Fruit fly (Drosophila melanogaster): ENCODE results near the gene CG32536.

Gene CG32536

DNA sequence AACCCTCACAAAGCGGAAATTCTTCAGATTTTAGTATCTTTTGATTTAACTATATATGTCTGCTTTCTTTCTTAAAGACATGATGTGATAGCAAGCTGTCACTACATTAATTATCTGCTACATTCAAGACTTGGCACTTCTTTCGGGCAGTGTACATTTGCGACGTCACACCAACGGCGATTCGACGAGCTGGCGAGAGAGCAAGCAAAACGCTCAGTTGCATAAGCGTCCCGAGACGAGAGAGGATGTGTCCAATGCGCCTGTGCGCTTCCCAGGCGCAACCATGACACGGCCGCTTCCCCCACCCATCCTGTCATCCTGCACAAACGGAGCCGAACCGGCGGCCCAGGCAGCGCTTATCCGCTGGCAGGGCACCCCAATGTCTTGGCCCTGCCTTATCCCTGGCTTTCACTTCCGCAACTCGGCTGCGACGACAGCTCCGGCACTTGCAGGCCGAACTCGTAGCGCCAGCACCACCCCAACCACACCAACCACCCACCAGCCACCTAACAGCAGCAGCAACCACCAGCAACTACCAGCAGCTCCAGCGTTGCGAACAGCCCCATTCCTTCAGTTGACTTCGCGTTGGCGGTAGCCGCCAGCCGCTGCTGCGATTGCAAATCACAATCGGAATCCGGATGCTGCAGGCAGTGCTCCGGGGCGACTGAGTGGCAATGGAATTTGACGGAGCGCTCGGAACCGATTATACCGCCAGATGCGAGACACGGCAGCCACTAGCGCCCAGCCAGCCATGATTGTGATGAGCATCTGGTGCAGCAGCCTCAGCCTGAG lies 28.1 kb downstream of the CG32536 start, which contains the start of gene Hs3st-B:
Gene Hs3st-B (plus strand): TSS at position 214 of the 792 bp plus-strand sequence.
- TF ChIP-seq Mnt (GFP tag; optimal IDR thresholded peaks at IDR 0.05) (no peak), kay (GFP tag; ENCODE audit: borderline replicate concordance) (no peak), ovo (GFP tag; optimal IDR thresholded peaks at IDR 0.05) (no peak), CG14711 (tag; optimal IDR thresholded peaks at IDR 0.05) (no peak), cnc (optimal IDR thresholded peaks at IDR 0.05) (no peak), CG12768 (GFP tag; optimal IDR thresholded peaks at IDR 0.05) (no peak), toe (GFP tag; optimal IDR thresholded peaks at IDR 0.05) (no peak), Crg-1 (GFP tag; optimal IDR thresholded peaks at IDR 0.05) (no peak)

DNA sequence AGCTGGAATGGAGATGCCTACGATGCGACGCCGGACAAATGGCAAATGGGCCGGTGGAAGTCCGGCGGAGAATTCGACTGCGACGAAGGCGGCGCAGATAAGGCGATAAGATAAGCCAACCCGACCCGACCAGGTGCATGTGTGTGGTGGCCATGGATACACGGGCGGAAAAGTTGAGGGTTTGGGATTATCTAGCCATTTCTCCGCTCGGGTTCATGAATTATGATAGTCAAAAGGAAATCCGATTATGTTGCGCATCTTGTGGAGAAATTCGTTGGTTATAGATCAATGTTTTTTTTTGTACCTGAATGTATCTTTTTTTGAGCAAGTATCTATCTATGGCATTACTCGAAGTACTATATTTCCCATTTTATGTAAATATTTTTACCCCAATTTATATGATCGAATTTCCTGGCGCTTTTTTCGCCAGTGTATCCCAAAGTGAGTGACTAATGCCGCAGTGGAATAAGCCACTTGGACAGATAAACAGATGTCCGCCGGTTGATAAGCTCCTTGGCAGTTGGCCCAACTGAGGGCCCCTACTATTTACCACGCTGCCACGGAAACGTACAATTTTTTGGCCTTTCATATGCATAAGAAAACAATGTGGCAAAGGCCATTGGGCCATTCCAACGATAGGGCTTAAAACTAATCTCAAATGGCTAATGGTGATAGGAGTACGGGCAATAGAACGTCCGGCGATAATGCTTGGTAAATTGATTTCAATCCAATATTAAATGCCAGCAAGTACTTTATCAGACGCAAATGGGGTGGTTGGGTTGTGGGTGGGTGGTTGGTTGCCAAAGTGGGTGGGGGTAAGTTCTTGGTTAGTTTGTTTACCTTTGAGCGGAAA lies 29.3 kb downstream of the CG32536 start, which contains the start of gene CG7992:
Gene CG7992 (minus strand): TSS at position 51 of the 853 bp plus-strand sequence.
- peak; percentile 58 for TF ChIP-seq CG7101 (tag; optimal IDR thresholded peaks at IDR 0.05)
- peak; percentile 75 for TF ChIP-seq CG11617 (GFP tag; optimal IDR thresholded peaks at IDR 0.05)
- peak; percentile 28 for TF ChIP-seq CG12768 (GFP tag; optimal IDR thresholded peaks at IDR 0.05)
- peak; percentile 94 for TF ChIP-seq kay (GFP tag; ENCODE audit: borderline replicate concordance)
- peak; percentile 39 for TF ChIP-seq Mnt (GFP tag; optimal IDR thresholded peaks at IDR 0.05)
- peak; percentile 3 for TF ChIP-seq CG1620 (GFP tag; optimal IDR thresholded peaks at IDR 0.05)
- no peak for TF ChIP-seq cnc (optimal IDR thresholded peaks at IDR 0.05)
- TF ChIP-seq CG7045 (GFP tag; optimal IDR thresholded peaks at IDR 0.05), result no peak
- TF ChIP-seq CG14711 (tag; optimal IDR thresholded peaks at IDR 0.05), result peak; percentile 59
- peak; percentile 9 for TF ChIP-seq Crg-1 (GFP tag; optimal IDR thresholded peaks at IDR 0.05)
- TF ChIP-seq cic (GFP tag; optimal IDR thresholded peaks at IDR 0.05), result no peak
- TF ChIP-seq Clk (GFP tag; optimal IDR thresholded peaks at IDR 0.05), result no peak
- peak; percentile 28 for TF ChIP-seq toe (GFP tag; optimal IDR thresholded peaks at IDR 0.05)
- peak; percentile 64 for TF ChIP-seq Hr96 (GFP tag; optimal IDR thresholded peaks at IDR 0.05)
- peak; percentile 33 for TF ChIP-seq tj (GFP tag; optimal IDR thresholded peaks at IDR 0.05)
- peak; percentile 23 for TF ChIP-seq CG33017 (tag; optimal IDR thresholded peaks at IDR 0.05)
- no peak for TF ChIP-seq bab1 (GFP tag; optimal IDR thresholded peaks at IDR 0.05)
- TF ChIP-seq ovo (GFP tag; optimal IDR thresholded peaks at IDR 0.05), result no peak
- peak; percentile 24 for TF ChIP-seq CG5204 (GFP tag; optimal IDR thresholded peaks at IDR 0.05)
- TF ChIP-seq pad (GFP tag; optimal IDR thresholded peaks at IDR 0.05), result peak; percentile 31

DNA sequence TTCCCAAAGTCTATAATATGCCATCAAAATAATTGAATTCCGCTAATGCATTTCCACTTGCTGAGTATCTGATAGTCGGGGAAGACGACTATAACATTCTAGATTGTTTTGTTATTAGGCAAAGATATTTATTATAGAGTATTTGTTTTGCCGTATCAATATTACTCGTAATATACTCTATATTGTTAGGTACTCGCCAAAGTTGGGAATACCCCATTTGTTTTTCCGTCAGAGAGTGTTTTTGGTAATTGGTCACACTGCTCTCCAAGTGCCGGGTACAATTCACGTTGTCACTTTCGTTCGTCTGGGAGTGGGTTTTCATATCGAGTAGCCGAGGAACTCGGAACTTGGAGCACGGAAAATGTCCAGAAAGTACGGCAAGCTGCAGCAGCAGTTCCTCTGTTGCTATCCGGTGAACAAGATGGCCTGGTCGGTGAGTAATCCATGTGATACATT lies 33.3 kb downstream of the CG32536 start, which contains the start of gene CG7889:
Gene CG7889 (plus strand): TSS at position 253 of the 456 bp plus-strand sequence.
- TF ChIP-seq CG7045 (GFP tag; optimal IDR thresholded peaks at IDR 0.05), result no peak
- TF ChIP-seq bab1 (GFP tag; optimal IDR thresholded peaks at IDR 0.05), result peak; percentile 3
- no peak for TF ChIP-seq Crg-1 (GFP tag; optimal IDR thresholded peaks at IDR 0.05)
- no peak for TF ChIP-seq CG1620 (GFP tag; optimal IDR thresholded peaks at IDR 0.05)
- TF ChIP-seq Hr96 (GFP tag; optimal IDR thresholded peaks at IDR 0.05), result peak; percentile 24
- TF ChIP-seq cnc (optimal IDR thresholded peaks at IDR 0.05), result no peak
- TF ChIP-seq CG12768 (GFP tag; optimal IDR thresholded peaks at IDR 0.05), result no peak
- no peak for TF ChIP-seq Clk (GFP tag; optimal IDR thresholded peaks at IDR 0.05)
- TF ChIP-seq CG14711 (tag; optimal IDR thresholded peaks at IDR 0.05), result peak; percentile 8
- no peak for TF ChIP-seq cic (GFP tag; optimal IDR thresholded peaks at IDR 0.05)
- peak; percentile 10 for TF ChIP-seq toe (GFP tag; optimal IDR thresholded peaks at IDR 0.05)
- no peak for TF ChIP-seq pad (GFP tag; optimal IDR thresholded peaks at IDR 0.05)
- peak; percentile 24 for TF ChIP-seq CG5204 (GFP tag; optimal IDR thresholded peaks at IDR 0.05)
- TF ChIP-seq kay (GFP tag; ENCODE audit: borderline replicate concordance), result no peak
- no peak for TF ChIP-seq tj (GFP tag; optimal IDR thresholded peaks at IDR 0.05)
- TF ChIP-seq Mnt (GFP tag; optimal IDR thresholded peaks at IDR 0.05), result no peak
- no peak for TF ChIP-seq CG7101 (tag; optimal IDR thresholded peaks at IDR 0.05)
- no peak for TF ChIP-seq CG33017 (tag; optimal IDR thresholded peaks at IDR 0.05)
- no peak for TF ChIP-seq ovo (GFP tag; optimal IDR thresholded peaks at IDR 0.05)
- TF ChIP-seq CG11617 (GFP tag; optimal IDR thresholded peaks at IDR 0.05), result peak; percentile 0

DNA sequence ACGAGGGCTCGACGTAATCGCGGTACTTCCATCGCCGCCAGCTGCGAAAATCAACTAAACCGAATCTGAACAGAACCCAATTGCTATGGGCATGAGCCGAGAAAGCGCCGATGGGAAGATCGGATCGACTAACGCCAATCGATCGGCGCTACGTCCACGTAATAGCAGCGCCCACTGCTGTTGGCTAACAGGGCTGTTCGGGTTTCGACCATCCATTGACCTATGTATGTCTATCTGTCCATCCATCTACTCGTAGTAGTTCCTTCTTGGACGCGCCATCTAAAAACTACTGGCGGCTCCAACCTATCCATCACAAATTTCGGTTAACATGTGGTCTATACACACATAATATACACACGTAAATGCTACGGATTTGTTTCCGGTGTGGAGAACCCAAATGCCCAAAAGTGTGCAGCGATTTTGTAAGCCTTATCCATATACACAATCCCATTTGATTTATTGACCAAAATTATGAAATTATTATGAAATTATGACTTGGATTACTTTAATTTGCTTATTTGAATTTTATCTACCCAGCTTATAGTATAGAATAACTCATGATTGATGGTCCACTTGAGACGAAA lies 34.8 kb downstream of the CG32536 start, which contains the start of gene CG14196:
Gene CG14196 (minus strand): TSS at position 51 of the 584 bp plus-strand sequence.
- no peak for TF ChIP-seq CG5204 (GFP tag; optimal IDR thresholded peaks at IDR 0.05)
- TF ChIP-seq Hr96 (GFP tag; optimal IDR thresholded peaks at IDR 0.05), result no peak
- TF ChIP-seq CG12768 (GFP tag; optimal IDR thresholded peaks at IDR 0.05), result no peak
- TF ChIP-seq cic (GFP tag; optimal IDR thresholded peaks at IDR 0.05), result peak; percentile 33
- TF ChIP-seq kay (GFP tag; ENCODE audit: borderline replicate concordance), result no peak
- no peak for TF ChIP-seq cnc (optimal IDR thresholded peaks at IDR 0.05)

DNA sequence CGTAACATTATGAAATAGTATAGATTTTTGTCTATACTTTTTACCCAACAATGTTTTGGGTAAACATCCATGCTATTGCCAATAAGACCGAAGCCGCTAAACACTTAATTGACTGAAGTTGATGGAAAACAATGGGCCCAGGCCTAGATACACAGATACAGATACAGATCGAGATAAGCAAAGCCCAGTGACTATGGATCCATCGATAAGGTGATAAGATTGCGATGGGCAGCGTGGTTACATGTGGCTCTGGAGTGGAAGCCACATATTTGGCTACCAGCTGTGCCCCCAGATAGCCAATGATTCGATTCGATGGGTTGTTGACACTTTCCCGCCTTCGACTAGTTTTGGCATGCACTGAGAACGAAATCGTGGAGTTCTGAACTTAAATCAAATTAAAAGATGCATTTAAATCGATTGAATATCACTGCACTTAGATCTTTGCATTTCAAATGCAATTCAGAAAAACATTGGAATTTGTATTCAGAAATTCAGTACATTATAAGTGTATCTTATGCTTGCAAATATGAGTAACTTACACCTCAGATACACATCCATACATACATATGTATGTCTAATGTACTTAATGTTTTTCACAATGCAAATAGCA lies 36.4 kb downstream of the CG32536 start:
- no peak for TF ChIP-seq bab1 (GFP tag; optimal IDR thresholded peaks at IDR 0.05)
- TF ChIP-seq CG7101 (tag; optimal IDR thresholded peaks at IDR 0.05), result no peak
- TF ChIP-seq Mnt (GFP tag; optimal IDR thresholded peaks at IDR 0.05), result peak; percentile 59

Data from whole organism, adult.